Fruit fly (Drosophila melanogaster): ENCODE measurements around the gene CG6763.

CG6763 gene

DNA sequence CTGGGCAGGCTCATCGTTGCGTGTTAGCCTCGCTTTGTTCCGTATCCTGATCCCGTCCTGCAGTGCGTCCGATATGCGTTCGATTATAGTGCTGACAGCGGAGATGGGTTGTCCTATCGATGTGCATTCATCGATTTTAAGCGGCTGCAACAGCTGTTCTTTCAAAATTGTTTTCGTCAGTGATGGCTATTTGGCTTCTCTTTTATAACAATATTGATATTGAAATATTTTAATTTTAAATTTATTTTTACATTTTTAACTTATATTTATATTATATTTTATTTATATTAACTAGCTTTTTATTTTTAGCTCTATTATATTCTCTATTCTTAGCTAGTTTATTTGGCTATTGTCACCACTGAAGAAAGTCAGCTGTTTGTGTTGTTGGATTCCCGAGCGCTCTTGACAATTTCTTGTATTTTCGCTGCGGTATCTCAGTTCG lies 25.8 kb upstream of the CG6763 start, which contains the start of the genes wda and Pex11c:
Gene wda (minus strand): TSS at position 102 of the 442 bp plus-strand sequence.
Gene Pex11c (plus strand): TSS at position 380 of the 442 bp plus-strand sequence.
- TF ChIP-seq N (GFP tag; optimal IDR thresholded peaks at IDR 0.05), result no peak
- peak; percentile 70 for TF ChIP-seq GATAd (GFP tag; optimal IDR thresholded peaks at IDR 0.05)
- no peak for TF ChIP-seq lola (GFP tag; optimal IDR thresholded peaks at IDR 0.05)
- no peak for TF ChIP-seq Mio (GFP tag; optimal IDR thresholded peaks at IDR 0.05)
- peak; percentile 86 for TF ChIP-seq psq (GFP tag; optimal IDR thresholded peaks at IDR 0.05)
- peak; percentile 91 for TF ChIP-seq HLH106 (tag; optimal IDR thresholded peaks at IDR 0.05)
- TF ChIP-seq Myc (optimal IDR thresholded peaks at IDR 0.05), result peak; percentile 90
- TF ChIP-seq CrebA (GFP tag; optimal IDR thresholded peaks at IDR 0.05; ENCODE audit: borderline replicate concordance), result no peak
- TF ChIP-seq Vsx2 (GFP tag; optimal IDR thresholded peaks at IDR 0.05; ENCODE audit: partially characterized antibody), result no peak
- TF ChIP-seq Rel (GFP tag; optimal IDR thresholded peaks at IDR 0.05), result peak; percentile 52
- peak; percentile 88 for TF ChIP-seq Rel (tag; optimal IDR thresholded peaks at IDR 0.05)
- peak; percentile 83 for TF ChIP-seq h (GFP tag; optimal IDR thresholded peaks at IDR 0.05)
- TF ChIP-seq pan (optimal IDR thresholded peaks at IDR 0.05), result no peak
- TF ChIP-seq dl (GFP tag; optimal IDR thresholded peaks at IDR 0.05; ENCODE audit: insufficient read depth in 1 of 2, partially characterized antibody in 2 of 2), result no peak
- TF ChIP-seq CG32264 (GFP tag; optimal IDR thresholded peaks at IDR 0.05), result no peak
- TF ChIP-seq jim (GFP tag; optimal IDR thresholded peaks at IDR 0.05), result no peak
- TF ChIP-seq Dfd (GFP tag; optimal IDR thresholded peaks at IDR 0.05), result no peak
- TF ChIP-seq fru (GFP tag; optimal IDR thresholded peaks at IDR 0.05), result peak; percentile 60
- peak; percentile 85 for TF ChIP-seq OdsH (GFP tag; optimal IDR thresholded peaks at IDR 0.05)
- no peak for TF ChIP-seq tai (GFP tag; optimal IDR thresholded peaks at IDR 0.05)
- TF ChIP-seq Jra (GFP tag; optimal IDR thresholded peaks at IDR 0.05), result no peak
- no peak for TF ChIP-seq Abd-B (GFP tag; optimal IDR thresholded peaks at IDR 0.05)
- TF ChIP-seq usp (GFP tag; optimal IDR thresholded peaks at IDR 0.05), result no peak
- TF ChIP-seq Hr83 (GFP tag; optimal IDR thresholded peaks at IDR 0.05; ENCODE audit: poor library complexity, severe bottlenecking), result peak; percentile 47
- TF ChIP-seq foxo (GFP tag; optimal IDR thresholded peaks at IDR 0.05), result peak in 1 of 2 experiments; percentile 81
- no peak for TF ChIP-seq Hr78 (GFP tag; optimal IDR thresholded peaks at IDR 0.05)
- TF ChIP-seq CG9705 (GFP tag; optimal IDR thresholded peaks at IDR 0.05), result no peak
- peak; percentile 27 for TF ChIP-seq sage (GFP tag; optimal IDR thresholded peaks at IDR 0.05)
- peak; percentile 55 for TF ChIP-seq dmrt93B (GFP tag; optimal IDR thresholded peaks at IDR 0.05)
- peak; percentile 19 for TF ChIP-seq dsf (GFP tag; optimal IDR thresholded peaks at IDR 0.05; ENCODE audit: borderline replicate concordance)
- peak; percentile 86 for TF ChIP-seq rgr (GFP tag; optimal IDR thresholded peaks at IDR 0.05)
- TF ChIP-seq Hnf4 (GFP tag; optimal IDR thresholded peaks at IDR 0.05), result peak; percentile 72
- TF ChIP-seq sv (GFP tag; optimal IDR thresholded peaks at IDR 0.05), result peak; percentile 66
- no peak for TF ChIP-seq Dif (GFP tag; optimal IDR thresholded peaks at IDR 0.05; ENCODE audit: partially characterized antibody)
- TF ChIP-seq woc (GFP tag; optimal IDR thresholded peaks at IDR 0.05), result peak; percentile 54
- TF ChIP-seq ey (GFP tag; optimal IDR thresholded peaks at IDR 0.05), result peak; percentile 58
- TF ChIP-seq br (GFP tag; optimal IDR thresholded peaks at IDR 0.05), result peak; percentile 48
- TF ChIP-seq Sp1 (GFP tag; optimal IDR thresholded peaks at IDR 0.05), result peak; percentile 81
- TF ChIP-seq brk (GFP tag; optimal IDR thresholded peaks at IDR 0.05), result peak; percentile 85

DNA sequence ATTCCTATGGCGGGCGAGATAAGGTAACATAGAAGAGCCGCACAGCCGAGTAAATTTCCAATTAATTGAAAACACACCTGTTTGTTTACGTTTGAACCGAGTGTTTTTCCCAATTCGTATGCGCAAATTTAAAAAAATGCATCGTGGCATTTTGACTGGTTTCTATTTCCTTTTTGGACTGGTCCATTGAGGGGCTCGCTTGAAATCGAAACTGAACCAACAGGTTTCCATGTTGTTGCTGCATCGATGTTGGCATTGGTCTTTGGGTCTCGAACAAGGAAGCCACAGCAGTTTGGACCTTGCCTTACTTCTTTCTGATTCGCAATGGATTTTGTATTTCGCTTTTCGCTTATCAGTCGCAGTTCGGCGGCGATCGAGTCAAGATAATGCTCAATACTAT lies 25.3 kb upstream of the CG6763 start:
- TF ChIP-seq Dif (GFP tag; optimal IDR thresholded peaks at IDR 0.05; ENCODE audit: partially characterized antibody), result peak; percentile 35
- no peak for TF ChIP-seq CG32264 (GFP tag; optimal IDR thresholded peaks at IDR 0.05)

DNA sequence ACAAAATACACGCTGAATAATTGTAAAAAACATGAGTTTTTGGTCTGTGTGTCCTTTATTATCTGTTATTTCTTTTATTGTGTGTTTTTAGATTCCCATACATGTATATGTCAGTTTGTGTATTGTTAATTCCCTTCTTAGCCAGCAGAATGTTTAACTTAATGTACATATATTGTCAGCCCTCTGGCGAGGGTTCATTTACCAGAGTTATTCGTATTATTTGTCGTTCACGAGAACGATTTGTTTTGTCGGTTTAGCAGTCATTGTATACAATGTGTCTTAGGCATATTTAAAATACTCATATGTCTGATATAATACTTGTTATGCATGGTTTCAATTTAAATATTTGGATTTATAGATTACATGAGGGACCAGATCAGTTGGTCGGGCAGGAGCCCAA lies 23.2 kb upstream of the CG6763 start:
- TF ChIP-seq pan (optimal IDR thresholded peaks at IDR 0.05) (no peak), lola (GFP tag; optimal IDR thresholded peaks at IDR 0.05) (no peak), sv (GFP tag; optimal IDR thresholded peaks at IDR 0.05) (no peak), Dfd (GFP tag; optimal IDR thresholded peaks at IDR 0.05) (no peak), psq (GFP tag; optimal IDR thresholded peaks at IDR 0.05) (no peak), woc (GFP tag; optimal IDR thresholded peaks at IDR 0.05) (no peak), ey (GFP tag; optimal IDR thresholded peaks at IDR 0.05) (no peak), GATAd (GFP tag; optimal IDR thresholded peaks at IDR 0.05) (no peak), foxo (GFP tag; optimal IDR thresholded peaks at IDR 0.05) (no peak), HLH106 (tag; optimal IDR thresholded peaks at IDR 0.05) (no peak), dsf (GFP tag; optimal IDR thresholded peaks at IDR 0.05; ENCODE audit: borderline replicate concordance) (no peak), fru (GFP tag; optimal IDR thresholded peaks at IDR 0.05) (no peak), Dif (GFP tag; optimal IDR thresholded peaks at IDR 0.05; ENCODE audit: partially characterized antibody) (no peak), Hr83 (GFP tag; optimal IDR thresholded peaks at IDR 0.05; ENCODE audit: poor library complexity, severe bottlenecking) (no peak), usp (GFP tag; optimal IDR thresholded peaks at IDR 0.05) (no peak), OdsH (GFP tag; optimal IDR thresholded peaks at IDR 0.05) (no peak)

Data from whole organism, wandering third instar larva.